Fruit fly (Drosophila melanogaster) whole organism: Measurements from ENCODE around the gene Naglu.

ENCODE experiments used
- CG8478 ChIP-seq: fragments of >200 bp; optimal IDR thresholded peaks from 2 replicates; lab custom pipeline; 2018; ENCODE audit warnings: inconsistent platforms
- EcR ChIP-seq, 2 experiments: fragments of >200 bp; optimal IDR thresholded peaks; 2 replicates each; lab custom pipeline; 2017; ENCODE audit warnings: missing biosample characterization in 2 of 2, missing genetic modification characterization in 2 of 2, missing genetic modification reagents in 2 of 2
- pan ChIP-seq: fragments of >200 bp; optimal IDR thresholded peaks from 2 replicates; lab custom pipeline; 2017
- psq ChIP-seq: fragments of >200 bp; optimal IDR thresholded peaks from 2 replicates; lab custom pipeline; 2017
- usp ChIP-seq: fragments of >200 bp; optimal IDR thresholded peaks from 2 replicates; lab custom pipeline; 2017; ENCODE audit warnings: missing biosample characterization, missing genetic modification characterization, mixed read lengths

dm6 chr2L:8433512-8433911, 21.8 kb upstream of the Naglu start, which contains the start of gene grk:
- TF ChIP-seq usp (GFP tag; lab: Kevin White, UChicago) (no peak), CG8478 (no peak), pan (lab: Kevin White, UChicago) (no peak), psq (lab: Kevin White, UChicago) (no peak), EcR (GFP tag; optimal IDR thresholded peaks at IDR 0.05; lab: Kevin White, UChicago) (no peak)
